Worm (Caenorhabditis elegans) whole organism, young adult: ENCODE data around the gene srj-18.

Experiments used
- B0035.1 ChIP-seq: sonication (generic microtip); optimal IDR thresholded peaks from 2 replicates; lab custom pipeline; 2016; ENCODE audit warnings: missing genetic modification characterization, mild to moderate bottlenecking, missing compliant biosample characterization, missing genotype, missing genetic modification reagents
- C06A6.2 ChIP-seq: fragments of 200-800 bp; sonication (Bioruptor generic); conservative IDR thresholded peaks from 2 replicates; pipeline ENCODE4 v1.3.6; 2022; ENCODE audit warnings: missing genetic modification characterization, missing compliant biosample characterization
- C17E4.6 ChIP-seq: fragments of 200-800 bp; sonication (Bioruptor generic); IDR thresholded peaks from 2 replicates; pipeline ENCODE4 v1.3.6; 2022; ENCODE audit warnings: missing genetic modification reagents, missing genetic modification characterization, missing compliant biosample characterization
- D2030.7 ChIP-seq: fragments of 200-800 bp; sonication (Bioruptor generic); IDR thresholded peaks from 2 replicates; pipeline ENCODE4 v1.3.6; 2022; ENCODE audit warnings: missing genetic modification reagents, missing genetic modification characterization, missing compliant biosample characterization
- F23B12.7 ChIP-seq: sonication (generic microtip); optimal IDR thresholded peaks from 2 replicates; lab custom pipeline; 2017; ENCODE audit warnings: missing genetic modification characterization, mild to moderate bottlenecking, missing compliant biosample characterization, antibody characterized with exemption, moderate library complexity; ENCODE audit not compliant: insufficient read depth
- F33H1.4 ChIP-seq: fragments of 200-800 bp; sonication (Bioruptor generic); IDR thresholded peaks from 2 replicates; pipeline ENCODE4 v1.3.6; 2022; ENCODE audit warnings: missing genetic modification reagents, missing genetic modification characterization, missing compliant biosample characterization
- F49E8.2 ChIP-seq: sonication (generic microtip); optimal IDR thresholded peaks from 3 replicates; lab custom pipeline; 2017; ENCODE audit warnings: missing genetic modification characterization, mild to moderate bottlenecking, missing compliant biosample characterization, antibody characterized with exemption, moderate library complexity; ENCODE audit not compliant: insufficient read depth
- F57A8.1 ChIP-seq: fragments of 200-800 bp; sonication (Bioruptor generic); optimal IDR thresholded peaks from 2 replicates; lab custom pipeline; 2018; ENCODE audit warnings: mild to moderate bottlenecking, missing genetic modification characterization, moderate library complexity, missing compliant biosample characterization
- Y95B8A.8 ChIP-seq: fragments of 200-800 bp; sonication (Bioruptor generic); IDR thresholded peaks from 2 replicates; pipeline ENCODE4 v1.3.6; 2022; ENCODE audit warnings: missing genetic modification reagents, missing genetic modification characterization, missing compliant biosample characterization
- ama-1 ChIP-seq, 3 experiments: fragments of 150-350 bp in 1 of 3; sonication (generic microtip) in 2 of 3; optimal IDR thresholded peaks; 2 replicates each; lab custom pipeline; 2014 to 2018; ENCODE audit warnings: missing biosample characterization in 2 of 3, missing genetic modification characterization in 2 of 3, missing genetic modification reagents in 2 of 3
- atf-7 ChIP-seq: sonication (generic microtip); optimal IDR thresholded peaks from 2 replicates; lab custom pipeline; 2017; ENCODE audit warnings: mild to moderate bottlenecking, missing genetic modification characterization, missing compliant biosample characterization
- attf-3 ChIP-seq: fragments of 200-800 bp; sonication (Bioruptor generic); conservative IDR thresholded peaks from 2 replicates; pipeline ENCODE4 v1.3.6; 2022; ENCODE audit warnings: missing genetic modification reagents, missing genetic modification characterization, missing compliant biosample characterization
- ccch-3 ChIP-seq: fragments of 200-800 bp; sonication (Bioruptor generic); optimal IDR thresholded peaks from 2 replicates; lab custom pipeline; 2018; ENCODE audit warnings: mild to moderate bottlenecking, missing genetic modification characterization, missing compliant biosample characterization
- ceh-40 ChIP-seq: fragments of 200-800 bp; sonication (Bioruptor generic); IDR thresholded peaks from 2 replicates; pipeline ENCODE4 v1.3.6; 2022; ENCODE audit warnings: missing genetic modification characterization, missing compliant biosample characterization
- die-1 ChIP-seq: sonication (generic microtip); optimal IDR thresholded peaks from 2 replicates; lab custom pipeline; 2016; ENCODE audit warnings: missing genotype, mild to moderate bottlenecking, missing genetic modification characterization, missing compliant biosample characterization
- dox-1 ChIP-seq: fragments of 200-800 bp; sonication (Bioruptor generic); IDR thresholded peaks from 2 replicates; pipeline ENCODE4 v1.3.6; 2022; ENCODE audit warnings: missing genetic modification reagents, missing genetic modification characterization, missing compliant biosample characterization
- dpl-1 ChIP-seq: fragments of 150-350 bp; optimal IDR thresholded peaks from 2 replicates; lab custom pipeline; 2014; ENCODE audit warnings: missing biosample characterization, missing genetic modification reagents, missing genetic modification characterization
- egrh-3 ChIP-seq: fragments of 200-800 bp; sonication (Bioruptor generic); IDR thresholded peaks from 2 replicates; pipeline ENCODE4 v1.3.6; 2022; ENCODE audit warnings: missing genetic modification reagents, missing genetic modification characterization, missing compliant biosample characterization
- gei-17 ChIP-seq: fragments of 200-800 bp; sonication (Bioruptor generic); optimal IDR thresholded peaks from 2 replicates; lab custom pipeline; 2018; ENCODE audit warnings: mild to moderate bottlenecking, missing genetic modification characterization, missing compliant biosample characterization
- hmg-20 ChIP-seq: fragments of 200-800 bp; sonication (Bioruptor generic); IDR thresholded peaks from 2 replicates; pipeline ENCODE4 v1.3.6; 2022; ENCODE audit warnings: missing genetic modification reagents, missing genetic modification characterization, missing compliant biosample characterization
- hsf-1 ChIP-seq: fragments of 200-800 bp; sonication (Bioruptor generic); IDR thresholded peaks from 2 replicates; pipeline ENCODE4 v1.3.6; 2022; ENCODE audit warnings: missing genetic modification reagents, missing genetic modification characterization, missing compliant biosample characterization
- let-526 ChIP-seq: fragments of 200-800 bp; sonication (Bioruptor generic); IDR thresholded peaks from 2 replicates; pipeline ENCODE4 v1.3.6; 2022; ENCODE audit warnings: missing genetic modification reagents, missing genetic modification characterization, missing compliant biosample characterization
- madf-3 ChIP-seq: fragments of 200-800 bp; sonication (Bioruptor generic); IDR thresholded peaks from 2 replicates; pipeline ENCODE4 v1.3.6; 2022; ENCODE audit warnings: missing genetic modification reagents, missing genetic modification characterization, missing compliant biosample characterization
- nfyb-1 ChIP-seq: fragments of 200-800 bp; sonication (Bioruptor generic); IDR thresholded peaks from 2 replicates; pipeline ENCODE4 v1.3.6; 2022; ENCODE audit warnings: missing genetic modification reagents, missing genetic modification characterization, missing compliant biosample characterization
- nhr-179 ChIP-seq: sonication (generic microtip); optimal IDR thresholded peaks from 2 replicates; lab custom pipeline; 2016; ENCODE audit warnings: mild to moderate bottlenecking, missing genetic modification characterization, missing compliant biosample characterization
- nhr-80 ChIP-seq: sonication (generic microtip); optimal IDR thresholded peaks from 2 replicates; lab custom pipeline; 2016; ENCODE audit warnings: missing genetic modification characterization, missing compliant biosample characterization
- nhr-90 ChIP-seq: sonication (generic microtip); optimal IDR thresholded peaks from 2 replicates; lab custom pipeline; 2016; ENCODE audit warnings: missing genotype, mild to moderate bottlenecking, missing genetic modification characterization, missing compliant biosample characterization
- pbrm-1 ChIP-seq: fragments of 200-800 bp; sonication (Bioruptor generic); IDR thresholded peaks from 2 replicates; pipeline ENCODE4 v1.3.6; 2022; ENCODE audit warnings: missing genetic modification reagents, missing genetic modification characterization, missing compliant biosample characterization
- rcor-1 ChIP-seq: fragments of 200-800 bp; sonication (Bioruptor generic); IDR thresholded peaks from 2 replicates; pipeline ENCODE4 v1.3.6; 2022; ENCODE audit warnings: missing genetic modification reagents, missing genetic modification characterization, missing compliant biosample characterization
- repo-1 ChIP-seq: sonication (generic microtip); optimal IDR thresholded peaks from 2 replicates; lab custom pipeline; 2017; ENCODE audit warnings: mild to moderate bottlenecking, missing genetic modification characterization, missing compliant biosample characterization
- tlf-1 ChIP-seq: fragments of 200-800 bp; sonication (Bioruptor generic); optimal IDR thresholded peaks from 2 replicates; lab custom pipeline; 2018; ENCODE audit warnings: mild to moderate bottlenecking, missing genetic modification characterization, missing compliant biosample characterization
- zfh-2 ChIP-seq: fragments of 200-800 bp; sonication (Bioruptor generic); conservative IDR thresholded peaks from 2 replicates; pipeline ENCODE4 v1.3.6; 2022; ENCODE audit warnings: missing genetic modification reagents, missing genetic modification characterization, missing compliant biosample characterization
- ztf-28 ChIP-seq: fragments of 200-800 bp; sonication (Bioruptor generic); IDR thresholded peaks from 2 replicates; pipeline ENCODE4 v1.3.6; 2022; ENCODE audit warnings: missing genetic modification reagents, missing genetic modification characterization, missing compliant biosample characterization
- ztf-3 ChIP-seq: fragments of 200-800 bp; sonication (Bioruptor generic); optimal IDR thresholded peaks from 2 replicates; lab custom pipeline; 2018; ENCODE audit warnings: mild to moderate bottlenecking, missing genetic modification characterization, missing compliant biosample characterization

srj-18 gene

DNA sequence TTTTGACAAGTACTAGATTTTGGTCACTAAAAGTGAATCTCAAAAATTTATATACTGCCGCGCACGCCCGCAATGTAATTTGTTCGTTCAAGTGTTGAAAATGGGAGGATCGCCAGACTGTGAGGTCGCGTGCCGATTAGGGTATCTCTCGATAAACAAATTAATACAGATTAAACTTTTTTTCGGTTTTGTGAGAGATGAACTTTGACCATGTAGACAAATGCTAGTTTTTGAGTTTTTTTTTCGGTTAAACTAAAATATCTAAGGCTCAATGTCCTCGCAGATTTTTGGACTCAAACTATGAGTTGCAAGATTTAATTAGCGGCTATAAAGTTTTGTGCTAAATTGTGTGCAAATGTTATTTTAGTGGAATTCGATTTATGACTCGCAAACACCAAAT is 4.4 kb upstream of the srj-18 start, which contains the start of gene dhs-15:
dhs-15 (minus strand) TSS at position 101 of the 400 bp plus-strand sequence.
- TF ChIP-seq nhr-179 (tag; lab: Kevin White, UChicago) (no peak), pbrm-1 (no peak), F23B12.7 (tag; lab: Kevin White, UChicago) (no peak), zfh-2 (GFP tag; lab: Robert Waterston, UW) (no peak), hsf-1 (GFP tag; lab: Robert Waterston, UW) (no peak), ztf-3 (GFP tag; lab: Kevin White, UChicago) (no peak), nhr-90 (tag; lab: Kevin White, UChicago) (no peak), attf-3 (no peak), rcor-1 (GFP tag; lab: Robert Waterston, UW) (no peak), atf-7 (tag; lab: Kevin White, UChicago) (no peak), die-1 (tag; lab: Kevin White, UChicago) (no peak), madf-3 (no peak), F57A8.1 (GFP tag; lab: Kevin White, UChicago) (no peak), dox-1 (GFP tag; lab: Robert Waterston, UW) (no peak), gei-17 (no peak), C06A6.2 (GFP tag; lab: Robert Waterston, UW) (no peak)

ce11 chrV:2771560-2771959 is 2.6 kb upstream of the srj-18 start, which contains the start of gene srh-56:
TSS of gene srh-56 (plus strand) at chrV:2771860.
- TF ChIP-seq dpl-1 (GFP tag; lab: Kevin White, UChicago) (no peak), dox-1 (GFP tag; lab: Robert Waterston, UW) (no peak), F49E8.2 (no peak), B0035.1 (tag; lab: Kevin White, UChicago) (no peak), nfyb-1 (no peak), ama-1 (optimal IDR thresholded peaks at IDR 0.05; lab: Kevin White, UChicago) (no peak), ama-1 (GFP tag; optimal IDR thresholded peaks at IDR 0.05; lab: Kevin White, UChicago) (no peak), tlf-1 (GFP tag; lab: Kevin White, UChicago) (no peak), F33H1.4 (GFP tag; lab: Robert Waterston, UW) (no peak), C17E4.6 (GFP tag; lab: Robert Waterston, UW) (no peak), ztf-3 (GFP tag; lab: Kevin White, UChicago) (no peak)

- peak; percentile 91 for TF ChIP-seq egrh-3
Measured at ce11 chrV:2777395-2777794, 3.3 kb downstream of the srj-18 start.

ce11 chrV:2778458-2778857 is 4.3 kb downstream of the srj-18 start:
- TF ChIP-seq egrh-3 = peak; percentile 84
- TF ChIP-seq, all 124 proteins: peak for 1; not testable (repeated sequence) for 123

DNA sequence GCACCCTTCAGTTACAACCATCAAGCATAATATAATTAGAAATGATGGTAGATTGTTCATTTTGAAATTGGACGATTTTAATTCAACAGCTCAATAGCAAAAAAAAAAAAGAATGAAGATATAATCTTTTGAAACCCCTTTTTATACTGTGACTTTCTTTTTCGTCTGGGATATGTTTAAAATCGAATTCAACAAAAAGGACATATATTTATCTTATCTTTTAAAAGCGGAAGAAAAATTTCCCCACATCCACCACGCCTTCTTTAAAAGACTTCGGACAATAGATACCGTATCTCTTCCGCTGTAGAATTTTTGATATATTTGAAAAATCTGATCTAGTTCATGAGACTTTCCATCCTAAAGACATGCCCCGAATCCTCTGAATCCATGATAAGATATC is 6.6 kb downstream of the srj-18 start, which contains the start of gene R05D8.11:
R05D8.11 (minus strand) TSS at position 101 of the 400 bp plus-strand sequence.
- TF ChIP-seq ccch-3 (GFP tag; lab: Kevin White, UChicago) = no peak
- no peak for TF ChIP-seq D2030.7
- TF ChIP-seq hmg-20 (GFP tag; lab: Robert Waterston, UW) = no peak
- no peak for TF ChIP-seq Y95B8A.8 (GFP tag; lab: Robert Waterston, UW)
- no peak for TF ChIP-seq ztf-28
- no peak for TF ChIP-seq ceh-40
- TF ChIP-seq let-526 (GFP tag; lab: Robert Waterston, UW) = no peak
- TF ChIP-seq nhr-80 = no peak
- TF ChIP-seq repo-1 (tag; lab: Kevin White, UChicago) = no peak
- TF ChIP-seq, all 124 proteins: peak for 0
